Worm (Caenorhabditis elegans): ENCODE data around the gene T28C12.2.

The T28C12.2 gene

ce11 chrV:6368494-6368893 lies 39.5 kb downstream of the T28C12.2 start:
- TF ChIP-seq flh-1 (GFP tag; optimal IDR thresholded peaks at IDR 0.05) (no peak), nhr-2 (tag; optimal IDR thresholded peaks at IDR 0.05) (no peak), sptf-1 (tag; optimal IDR thresholded peaks at IDR 0.05) (no peak), lin-13 (tag; optimal IDR thresholded peaks at IDR 0.05) (no peak), hlh-1 (tag; optimal IDR thresholded peaks at IDR 0.05) (no peak), ces-1 (GFP tag; optimal IDR thresholded peaks at IDR 0.05) (no peak), sem-2 (GFP tag; optimal IDR thresholded peaks at IDR 0.05) (no peak), elt-3 (tag; optimal IDR thresholded peaks at IDR 0.05) (no peak), zip-8 (tag; optimal IDR thresholded peaks at IDR 0.05) (no peak), ceh-39 (tag; optimal IDR thresholded peaks at IDR 0.05) (no peak), blmp-1 (tag; optimal IDR thresholded peaks at IDR 0.05) (no peak)

- no peak for TF ChIP-seq nhr-12 (tag; optimal IDR thresholded peaks at IDR 0.05)
- TF ChIP-seq lin-13 (tag; optimal IDR thresholded peaks at IDR 0.05), result no peak
- no peak for TF ChIP-seq mls-2 (tag; optimal IDR thresholded peaks at IDR 0.05)
- no peak for TF ChIP-seq unc-120 (tag; optimal IDR thresholded peaks at IDR 0.05; ENCODE audit: poor library complexity, severe bottlenecking)
- no peak for TF ChIP-seq unc-39 (tag; optimal IDR thresholded peaks at IDR 0.05)
- no peak for TF ChIP-seq ceh-39 (tag; optimal IDR thresholded peaks at IDR 0.05)
- TF ChIP-seq nhr-28 (tag; optimal IDR thresholded peaks at IDR 0.05), result no peak
- TF ChIP-seq elt-3 (tag; optimal IDR thresholded peaks at IDR 0.05), result no peak
- TF ChIP-seq tbx-8 (GFP tag; optimal IDR thresholded peaks at IDR 0.05), result no peak
- TF ChIP-seq nhr-76 (tag; optimal IDR thresholded peaks at IDR 0.05), result no peak
- TF ChIP-seq ham-2 (GFP tag; optimal IDR thresholded peaks at IDR 0.05), result no peak
- TF ChIP-seq elt-1 (tag; optimal IDR thresholded peaks at IDR 0.05; ENCODE audit: borderline replicate concordance, insufficient read depth), result no peak
- TF ChIP-seq lsy-2 (tag; optimal IDR thresholded peaks at IDR 0.05), result no peak
- TF ChIP-seq M03D4.4 (tag; optimal IDR thresholded peaks at IDR 0.05), result no peak
- no peak for TF ChIP-seq mab-5 (tag; optimal IDR thresholded peaks at IDR 0.05)
These were observed 45.8 kb downstream of the T28C12.2 start, which contains the start of gene F13H6.5 for ce11 chrV:6374844-6375243. Gene F13H6.5, minus strand, starts transcription at chrV:6374944.
